3 fruit fly cellular contexts compared by ENCODE assay signal in the genomic region with DNA sequence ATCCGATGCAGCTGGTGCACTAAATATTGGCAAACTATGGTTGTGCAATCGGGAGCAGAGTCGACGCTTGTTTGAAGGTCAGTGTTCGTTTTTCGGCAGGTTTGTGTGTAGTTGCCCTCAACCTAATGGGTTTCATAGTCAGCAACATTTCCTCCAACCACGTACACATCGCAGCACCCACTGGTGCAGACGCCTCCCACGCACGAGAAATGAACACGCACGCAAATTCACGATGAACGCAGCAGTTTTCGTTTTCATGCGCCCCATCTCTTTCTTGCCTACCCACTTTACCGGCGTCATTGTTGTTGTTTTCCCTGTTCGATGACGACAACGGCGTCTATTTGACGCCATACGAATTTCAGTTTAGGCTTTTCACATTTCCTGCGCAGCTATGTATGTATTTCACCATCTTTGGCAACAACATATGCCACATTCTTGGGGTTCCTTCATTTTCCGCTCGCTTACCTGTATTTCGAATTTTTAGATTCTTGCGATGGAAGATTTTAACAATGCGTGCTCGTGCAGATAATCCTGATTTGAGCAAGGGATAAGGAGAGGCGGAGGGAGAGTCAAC.
TF ChIP-seq lines count a peak whose summit lies in the region.

No protein-coding gene starts in this region.

- TF ChIP-seq CTCF in whole organism, embryonic (GFP tag; optimal IDR thresholded peaks at IDR 0.05; lab: Kevin White, UChicago) = no peak

TF ChIP-seq in whole organism, adult, 20 proteins besides CTCF, POLR2A, EP300 and RAD21:
- TF ChIP-seq CG14711 (tag; optimal IDR thresholded peaks at IDR 0.05; lab: Kevin White, UChicago) = no peak
- peak in 1 of 2 experiments; percentile 24 for TF ChIP-seq cnc (optimal IDR thresholded peaks at IDR 0.05; lab: Kevin White, UChicago)
- TF ChIP-seq CG11617 (GFP tag; optimal IDR thresholded peaks at IDR 0.05; lab: Kevin White, UChicago) = no peak
- TF ChIP-seq CG33017 (tag; optimal IDR thresholded peaks at IDR 0.05; lab: Kevin White, UChicago) = no peak
- TF ChIP-seq Clk (GFP tag; optimal IDR thresholded peaks at IDR 0.05; lab: Kevin White, UChicago) = no peak
- no peak for TF ChIP-seq CG5204 (GFP tag; optimal IDR thresholded peaks at IDR 0.05; lab: Kevin White, UChicago)
- no peak for TF ChIP-seq pad (GFP tag; optimal IDR thresholded peaks at IDR 0.05; lab: Kevin White, UChicago)
- no peak for TF ChIP-seq Hr96 (GFP tag; optimal IDR thresholded peaks at IDR 0.05; lab: Kevin White, UChicago)
- TF ChIP-seq CG1620 (GFP tag; optimal IDR thresholded peaks at IDR 0.05; lab: Kevin White, UChicago) = no peak
- TF ChIP-seq CG7101 (tag; optimal IDR thresholded peaks at IDR 0.05; lab: Kevin White, UChicago) = no peak
- peak; percentile 68 for TF ChIP-seq tj (GFP tag; optimal IDR thresholded peaks at IDR 0.05; lab: Kevin White, UChicago)
- peak; percentile 29 for TF ChIP-seq kay (GFP tag; lab: Kevin White, UChicago; ENCODE audit: borderline replicate concordance)

TF ChIP-seq in whole organism, embryonic, 481 proteins besides CTCF, POLR2A, EP300 and RAD21:
- TF ChIP-seq D (optimal IDR thresholded peaks at IDR 0.05; lab: Kevin White, UChicago) (peak; percentile 46), D (GFP tag; optimal IDR thresholded peaks at IDR 0.05; lab: Kevin White, UChicago) (no peak), CG30403 (GFP tag; optimal IDR thresholded peaks at IDR 0.05; lab: Kevin White, UChicago) (no peak), sr (GFP tag; IDR thresholded peaks at IDR 0.05; lab: Robert Waterston, UW) (peak; percentile 98), sd (tag; optimal IDR thresholded peaks at IDR 0.05; lab: Kevin White, UChicago) (peak; percentile 74), CG4360 (GFP tag; IDR thresholded peaks at IDR 0.05; lab: Robert Waterston, UW) (peak; percentile 76), Blimp-1 (GFP tag; optimal IDR thresholded peaks at IDR 0.05; lab: Kevin White, UChicago) (peak; percentile 73), chinmo (GFP tag; IDR thresholded peaks at IDR 0.05; lab: Robert Waterston, UW; ENCODE audit: partially characterized antibody) (peak; percentile 70; the same call in 1 of the 4 replicates), Med (GFP tag; lab: Kevin White, UChicago) (peak; percentile 12), kni (GFP tag; optimal IDR thresholded peaks at IDR 0.05; lab: Kevin White, UChicago) (peak; percentile 35), CG17802 (tag; optimal IDR thresholded peaks at IDR 0.05; lab: Kevin White, UChicago) (no peak), pros (GFP tag; optimal IDR thresholded peaks at IDR 0.05; lab: Kevin White, UChicago) (peak; percentile 52), twi (tag; optimal IDR thresholded peaks at IDR 0.05; lab: Kevin White, UChicago) (peak; percentile 6), nerfin-1 (tag; optimal IDR thresholded peaks at IDR 0.05; lab: Kevin White, UChicago) (peak; percentile 10), knrl (GFP tag; IDR thresholded peaks at IDR 0.05; lab: Robert Waterston, UW; ENCODE audit: partially characterized antibody) (no peak), Neu2 (GFP tag; optimal IDR thresholded peaks at IDR 0.05; lab: Kevin White, UChicago; ENCODE audit: borderline replicate concordance) (no peak), so (GFP tag; IDR thresholded peaks at IDR 0.05; lab: Robert Waterston, UW) (peak; percentile 24; the same call in 1 of the 3 replicates), CG2199 (GFP tag; IDR thresholded peaks at IDR 0.05; lab: Robert Waterston, UW) (0 out of 3 replicates have a peak, but pooled peaks have one; percentile 15)

TF ChIP-seq in whole organism, prepupa, 60 proteins besides CTCF, POLR2A, EP300 and RAD21:
- TF ChIP-seq svp (GFP tag; lab: Kevin White, UChicago) (peak; percentile 52), ss (GFP tag; optimal IDR thresholded peaks at IDR 0.05; lab: Kevin White, UChicago) (peak in 1 of 2 experiments; percentile 38), CG7368 (GFP tag; optimal IDR thresholded peaks at IDR 0.05; lab: Kevin White, UChicago) (no peak)
